Worm (Caenorhabditis elegans) whole organism, young adult: ENCODE results near the gene mlt-9.
A peak's percentile ranks its signal among the peaks of the same experiment; 100 is the strongest.

Experiments
- B0261.1 ChIP-seq: sonication (generic microtip); optimal IDR thresholded peaks from 2 replicates; lab custom pipeline; 2016; ENCODE audit warnings: mild to moderate bottlenecking, missing genetic modification characterization, moderate library complexity, missing compliant biosample characterization
- F39B2.1 ChIP-seq: fragments of 200-800 bp; sonication (Bioruptor generic); IDR thresholded peaks from 2 replicates; pipeline ENCODE4 v1.3.6; 2022; ENCODE audit warnings: missing genetic modification reagents, missing genetic modification characterization, missing compliant biosample characterization
- Y56A3A.18 ChIP-seq: fragments of 200-800 bp; sonication (Bioruptor generic); IDR thresholded peaks from 2 replicates; pipeline ENCODE4 v1.3.6; 2022; ENCODE audit warnings: missing genetic modification reagents, missing genetic modification characterization, missing compliant biosample characterization
- Y95B8A.8 ChIP-seq: fragments of 200-800 bp; sonication (Bioruptor generic); IDR thresholded peaks from 2 replicates; pipeline ENCODE4 v1.3.6; 2022; ENCODE audit warnings: missing genetic modification reagents, missing genetic modification characterization, missing compliant biosample characterization
- akir-1 ChIP-seq: fragments of 200-800 bp; sonication (Bioruptor generic); optimal IDR thresholded peaks from 2 replicates; lab custom pipeline; 2018; ENCODE audit warnings: mild to moderate bottlenecking, missing genetic modification characterization, moderate library complexity, missing compliant biosample characterization
- aptf-3 ChIP-seq: fragments of 200-800 bp; sonication (Bioruptor generic); IDR thresholded peaks from 2 replicates; pipeline ENCODE4 v1.3.6; 2022; ENCODE audit warnings: missing genetic modification characterization, missing compliant biosample characterization
- cebp-2 ChIP-seq: fragments of 200-800 bp; sonication (Bioruptor generic); IDR thresholded peaks from 2 replicates; pipeline ENCODE4 v1.3.6; 2022; ENCODE audit warnings: missing genetic modification characterization, missing compliant biosample characterization
- ceh-27 ChIP-seq: fragments of 200-800 bp; sonication (Bioruptor generic); optimal IDR thresholded peaks from 2 replicates; lab custom pipeline; 2018; ENCODE audit warnings: mild to moderate bottlenecking, missing genetic modification characterization, moderate library complexity, missing compliant biosample characterization
- ceh-58 ChIP-seq: fragments of 200-800 bp; sonication (Bioruptor generic); IDR thresholded peaks from 2 replicates; pipeline ENCODE4 v1.3.6; 2022; ENCODE audit warnings: missing genetic modification characterization, missing compliant biosample characterization
- dox-1 ChIP-seq: fragments of 200-800 bp; sonication (Bioruptor generic); IDR thresholded peaks from 2 replicates; pipeline ENCODE4 v1.3.6; 2022; ENCODE audit warnings: missing genetic modification reagents, missing genetic modification characterization, missing compliant biosample characterization
- egl-18 ChIP-seq: fragments of 200-800 bp; sonication (Bioruptor generic); IDR thresholded peaks from 2 replicates; pipeline ENCODE4 v1.3.6; 2022; ENCODE audit warnings: missing genetic modification reagents, missing genetic modification characterization, missing compliant biosample characterization
- ekl-4 ChIP-seq: fragments of 200-800 bp; sonication (Bioruptor generic); IDR thresholded peaks from 2 replicates; pipeline ENCODE4 v1.3.6; 2022; ENCODE audit warnings: missing genetic modification reagents, missing genetic modification characterization, missing compliant biosample characterization
- fkh-3 ChIP-seq: sonication (generic microtip); optimal IDR thresholded peaks from 2 replicates; lab custom pipeline; 2016; ENCODE audit warnings: mild to moderate bottlenecking, missing genetic modification characterization, missing compliant biosample characterization
- hmg-1.2 ChIP-seq: fragments of 200-800 bp; sonication (Bioruptor generic); IDR thresholded peaks from 2 replicates; pipeline ENCODE4 v1.3.6; 2022; ENCODE audit warnings: missing genetic modification reagents, missing genetic modification characterization, missing compliant biosample characterization
- lin-26 ChIP-seq: fragments of 200-800 bp; sonication (Bioruptor generic); IDR thresholded peaks from 2 replicates; pipeline ENCODE4 v1.3.6; 2022; ENCODE audit warnings: missing genetic modification reagents, missing genetic modification characterization, missing compliant biosample characterization
- lin-54 ChIP-seq: fragments of 200-800 bp; sonication (Bioruptor generic); optimal IDR thresholded peaks from 2 replicates; lab custom pipeline; 2018; ENCODE audit warnings: mild to moderate bottlenecking, missing genetic modification characterization, missing compliant biosample characterization
- madf-10 ChIP-seq: sonication (generic microtip); optimal IDR thresholded peaks from 2 replicates; lab custom pipeline; 2016; ENCODE audit warnings: mild to moderate bottlenecking, missing genetic modification characterization, missing compliant biosample characterization
- madf-8 ChIP-seq: fragments of 200-800 bp; sonication (Bioruptor generic); conservative IDR thresholded peaks from 2 replicates; pipeline ENCODE4 v1.3.6; 2022; ENCODE audit warnings: missing genetic modification reagents, missing genetic modification characterization, missing compliant biosample characterization
- nfyb-1 ChIP-seq: fragments of 200-800 bp; sonication (Bioruptor generic); IDR thresholded peaks from 2 replicates; pipeline ENCODE4 v1.3.6; 2022; ENCODE audit warnings: missing genetic modification reagents, missing genetic modification characterization, missing compliant biosample characterization
- nhr-27 ChIP-seq: fragments of 200-800 bp; sonication (Bioruptor generic); optimal IDR thresholded peaks from 2 replicates; lab custom pipeline; 2018; ENCODE audit warnings: mild to moderate bottlenecking, missing genetic modification characterization, moderate library complexity, missing compliant biosample characterization
- nhr-80 ChIP-seq: sonication (generic microtip); optimal IDR thresholded peaks from 2 replicates; lab custom pipeline; 2016; ENCODE audit warnings: missing genetic modification characterization, missing compliant biosample characterization
- nhr-90 ChIP-seq: sonication (generic microtip); optimal IDR thresholded peaks from 2 replicates; lab custom pipeline; 2016; ENCODE audit warnings: missing genotype, mild to moderate bottlenecking, missing genetic modification characterization, missing compliant biosample characterization
- rcor-1 ChIP-seq: fragments of 200-800 bp; sonication (Bioruptor generic); IDR thresholded peaks from 2 replicates; pipeline ENCODE4 v1.3.6; 2022; ENCODE audit warnings: missing genetic modification reagents, missing genetic modification characterization, missing compliant biosample characterization
- repo-1 ChIP-seq: sonication (generic microtip); optimal IDR thresholded peaks from 2 replicates; lab custom pipeline; 2017; ENCODE audit warnings: mild to moderate bottlenecking, missing genetic modification characterization, missing compliant biosample characterization
- sdz-38 ChIP-seq: sonication (generic microtip); optimal IDR thresholded peaks from 2 replicates; lab custom pipeline; 2016; ENCODE audit warnings: missing genotype, missing genetic modification characterization, missing compliant biosample characterization
- snpc-4 ChIP-seq, 5 experiments: fragments of 150-350 bp in 1 of 5; sonication (generic microtip) in 4 of 5; optimal IDR thresholded peaks; 2 replicates each; lab custom pipeline; 2014 to 2018; ENCODE audit warnings: missing genetic modification characterization in 5 of 5, missing biosample characterization in 3 of 5, antibody characterized with exemption in 2 of 5, mild to moderate bottlenecking in 2 of 5, missing compliant biosample characterization in 2 of 5, missing genotype in 2 of 5, moderate library complexity in 2 of 5, missing genetic modification reagents in 1 of 5
- unc-130 ChIP-seq: sonication (generic microtip); optimal IDR thresholded peaks from 2 replicates; lab custom pipeline; 2016; ENCODE audit warnings: missing genetic modification reagents, missing genetic modification characterization, missing compliant biosample characterization
- xnd-1 ChIP-seq: sonication (generic microtip); optimal IDR thresholded peaks from 2 replicates; lab custom pipeline; 2016; ENCODE audit warnings: missing genotype, missing genetic modification reagents, missing genetic modification characterization, missing compliant biosample characterization
- ztf-25 ChIP-seq: fragments of 200-800 bp; sonication (Bioruptor generic); IDR thresholded peaks from 2 replicates; pipeline ENCODE4 v1.3.6; 2022; ENCODE audit warnings: missing genetic modification reagents, missing genetic modification characterization, missing compliant biosample characterization
- ztf-6 ChIP-seq: fragments of 200-800 bp; sonication (Bioruptor generic); IDR thresholded peaks from 2 replicates; pipeline ENCODE4 v1.3.6; 2022; ENCODE audit warnings: missing genetic modification reagents, missing genetic modification characterization, missing compliant biosample characterization

mlt-9 gene

DNA sequence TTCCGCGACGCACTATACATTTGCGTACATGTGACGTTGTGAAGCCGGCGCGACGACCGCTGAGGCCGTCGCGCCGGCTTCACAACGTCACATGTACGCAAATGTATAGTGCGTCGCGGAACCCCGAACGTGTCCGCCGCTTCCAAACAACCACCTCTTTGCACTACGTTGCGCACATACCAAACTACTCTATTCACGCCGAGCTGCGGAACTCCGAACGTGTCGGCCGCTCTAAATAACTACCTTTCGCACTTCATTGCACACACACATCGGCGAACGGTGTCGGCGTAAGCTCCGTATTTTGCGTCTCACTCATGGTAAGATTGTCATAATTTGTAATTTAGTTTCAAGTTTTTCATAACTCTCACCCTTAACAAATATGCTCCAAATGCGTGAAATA is 4.6 kb upstream of the mlt-9 start:
- TF ChIP-seq egl-18 (GFP tag; lab: Robert Waterston, UW) (no peak), rcor-1 (GFP tag; lab: Robert Waterston, UW) (no peak), nhr-80 (no peak), B0261.1 (tag; lab: Kevin White, UChicago) (no peak), madf-10 (tag; lab: Kevin White, UChicago) (no peak), ceh-58 (GFP tag; lab: Robert Waterston, UW) (0 out of 2 replicates have a peak, but pooled peaks have one; percentile 41), ztf-25 (0 out of 2 replicates have a peak, but pooled peaks have one; percentile 32), madf-8 (no peak), snpc-4 (GFP tag; optimal IDR thresholded peaks at IDR 0.05; lab: Kevin White, UChicago) (no peak), snpc-4 (tag; optimal IDR thresholded peaks at IDR 0.05; lab: Kevin White, UChicago) (peak in 2 of 4 experiments; percentile 34 to 71), lin-26 (no peak)

DNA sequence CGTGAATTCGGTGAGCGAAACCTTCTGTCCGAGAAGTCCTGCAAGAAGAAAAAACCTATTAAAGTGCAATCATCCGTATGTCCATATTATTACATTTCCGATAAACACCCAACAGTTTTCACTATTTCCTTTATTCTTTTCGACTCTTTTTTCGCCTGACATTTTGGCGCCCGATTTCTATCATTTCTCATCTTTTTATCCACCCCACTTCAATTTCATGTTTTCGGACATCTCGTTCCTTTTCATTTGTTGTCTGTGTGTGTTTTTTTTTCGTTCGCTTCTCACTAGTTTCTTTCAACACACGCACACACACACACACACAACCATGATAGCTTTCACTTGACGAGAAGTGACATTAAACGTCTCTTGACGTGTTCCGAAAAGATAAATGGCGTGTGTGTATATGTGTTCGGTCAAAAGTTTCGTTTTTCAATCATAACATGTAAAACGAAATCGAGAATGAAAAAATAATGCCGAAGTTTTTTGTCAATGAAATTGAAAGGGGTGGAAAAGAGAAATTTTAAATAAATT is 2.6 kb downstream of the mlt-9 start:
- TF ChIP-seq nhr-90 (tag; lab: Kevin White, UChicago) (no peak), aptf-3 (GFP tag; lab: Robert Waterston, UW) (no peak), repo-1 (tag; lab: Kevin White, UChicago) (no peak), unc-130 (GFP tag; lab: Kevin White, UChicago) (no peak)
- TF ChIP-seq, all 124 proteins: peak for 0

DNA sequence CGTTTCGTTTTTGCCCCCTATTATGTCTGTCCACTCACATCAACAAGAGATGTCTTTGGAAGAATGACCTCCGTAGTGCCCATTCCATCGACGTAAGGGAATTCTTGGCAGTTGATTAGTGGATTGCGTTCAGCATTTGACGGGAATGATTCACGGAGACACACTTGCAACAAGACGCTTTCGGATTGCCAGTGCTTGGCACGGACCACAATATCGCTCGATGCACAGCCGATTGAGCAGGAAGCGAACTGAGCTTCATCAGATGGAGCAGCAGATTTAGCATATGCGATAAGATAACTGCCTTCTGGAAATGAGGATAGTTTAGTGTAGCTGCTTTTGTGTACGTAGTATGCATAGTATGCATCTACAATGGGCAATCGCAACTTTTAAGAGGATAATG is 4.1 kb downstream of the mlt-9 start:
- TF ChIP-seq cebp-2 (GFP tag; lab: Robert Waterston, UW) (0 out of 2 replicates have a peak, but pooled peaks have one; percentile 24), ekl-4 (no peak)

DNA sequence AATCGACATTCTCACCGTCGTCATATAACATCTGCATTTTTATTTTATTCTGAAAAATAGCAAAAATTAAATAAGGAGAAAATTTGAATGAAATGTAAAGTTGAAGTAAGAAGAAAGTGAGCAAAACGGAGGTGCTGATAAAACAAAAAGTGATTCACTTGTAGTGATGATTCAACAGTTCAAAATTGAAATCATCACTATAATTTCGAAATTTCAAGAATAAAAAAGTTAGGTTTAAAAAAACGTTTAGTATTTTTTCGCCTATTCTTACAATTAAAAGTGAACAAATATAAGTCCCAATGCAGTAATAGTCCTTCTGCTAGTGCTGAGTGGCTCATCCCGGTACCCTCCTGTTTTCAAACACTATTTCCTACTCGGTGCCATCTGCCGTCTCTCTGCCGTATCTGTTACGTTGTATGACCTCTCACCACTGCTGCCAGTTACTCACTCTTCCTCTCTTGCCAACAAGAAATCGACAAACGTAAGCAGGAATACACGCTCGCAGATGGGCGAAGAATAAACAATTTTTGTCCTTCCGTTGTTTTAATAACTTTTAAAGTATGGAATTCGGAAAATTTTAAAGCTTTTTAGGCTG is 7.1 kb downstream of the mlt-9 start, which contains the start of gene dhhc-1:
dhhc-1 (minus strand) TSS at position 51 of the 595 bp plus-strand sequence.
- TF ChIP-seq dox-1 (GFP tag; lab: Robert Waterston, UW) = peak; percentile 54; the same call in 1 of the 2 replicates
- TF ChIP-seq nfyb-1 (GFP tag; lab: Robert Waterston, UW) = no peak
- peak; percentile 54 for TF ChIP-seq ceh-27 (GFP tag; lab: Kevin White, UChicago)
- no peak for TF ChIP-seq nhr-27 (tag; lab: Kevin White, UChicago)
- no peak for TF ChIP-seq Y56A3A.18 (GFP tag; lab: Robert Waterston, UW)
- TF ChIP-seq F39B2.1 = no peak
- no peak for TF ChIP-seq sdz-38 (tag; lab: Kevin White, UChicago)
- TF ChIP-seq hmg-1.2 (GFP tag; lab: Robert Waterston, UW) = peak; percentile 84
- no peak for TF ChIP-seq Y95B8A.8
- peak; percentile 56 for TF ChIP-seq nhr-80
- no peak for TF ChIP-seq fkh-3
- TF ChIP-seq lin-54 (GFP tag; lab: Kevin White, UChicago) = no peak

DNA sequence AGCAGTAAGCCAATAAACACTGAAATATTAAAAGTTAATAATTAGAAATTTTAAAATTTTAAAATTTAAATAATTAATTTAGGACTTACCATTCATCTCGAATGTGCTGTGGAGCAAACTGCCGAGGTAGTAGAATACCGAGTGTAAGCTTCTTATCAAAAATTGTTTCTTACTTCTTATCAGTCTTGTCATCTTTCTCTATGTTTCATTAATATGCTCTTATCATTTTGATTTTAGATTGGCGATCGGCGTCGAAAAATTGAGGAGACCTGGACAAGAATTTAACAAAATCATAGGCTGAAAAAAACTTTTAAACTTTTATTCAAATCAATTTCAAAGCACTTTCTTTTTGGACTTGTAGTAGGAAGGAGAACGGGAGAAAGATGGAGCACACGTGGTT is 9.8 kb downstream of the mlt-9 start, which contains the start of gene F09B12.3:
F09B12.3 (minus strand) TSS at position 192 of the 400 bp plus-strand sequence.
- no peak for TF ChIP-seq xnd-1
- TF ChIP-seq akir-1 (GFP tag; lab: Kevin White, UChicago) = no peak
- peak; percentile 54 for TF ChIP-seq nhr-80
- TF ChIP-seq, all 124 proteins: peak for 1

DNA sequence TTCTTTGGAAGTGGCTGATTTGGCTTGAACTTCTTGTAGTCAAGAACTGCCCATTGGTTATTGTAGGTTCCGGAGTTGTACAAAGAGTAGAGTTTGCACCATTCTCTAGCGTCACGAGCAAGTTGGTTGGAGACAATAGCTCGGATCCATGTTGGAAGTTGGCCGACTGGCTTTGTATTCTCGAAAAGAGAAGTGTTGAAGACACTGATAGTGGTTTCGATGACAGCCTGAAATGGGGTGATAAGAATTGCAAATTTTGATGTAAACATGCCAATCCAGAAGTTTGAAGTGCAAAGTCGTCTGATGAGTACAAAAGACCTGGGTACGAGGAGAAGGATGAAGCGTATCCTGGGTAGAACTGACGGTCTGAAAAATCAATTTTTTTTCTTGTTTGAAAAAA is 11.3 kb downstream of the mlt-9 start:
- TF ChIP-seq nhr-80 = peak; percentile 62
- TF ChIP-seq ztf-25 = no peak
- TF ChIP-seq ztf-6 = no peak
- TF ChIP-seq, all 124 proteins: peak for 1
